Fruit fly (Drosophila melanogaster) whole organism, embryonic: ENCODE measurements around the gene CG13476.

Experiments
- Asciz ChIP-seq: fragments of 200-800 bp; sonication (Bioruptor generic); optimal IDR thresholded peaks from 2 replicates; lab custom pipeline; 2017; ENCODE audit warnings: missing biosample characterization, mild to moderate bottlenecking, missing genetic modification characterization, missing genetic modification reagents
- Bdp1 ChIP-seq: fragments of 200-800 bp; sonication (Bioruptor generic); optimal IDR thresholded peaks from 3 replicates; lab custom pipeline; 2016; ENCODE audit warnings: missing biosample characterization, missing genetic modification characterization
- CG11504 ChIP-seq: fragments of 200-800 bp; sonication (Bioruptor generic); optimal IDR thresholded peaks from 3 replicates; lab custom pipeline; 2019; ENCODE audit warnings: missing biosample characterization, mild to moderate bottlenecking, missing genetic modification characterization, moderate library complexity
- CG14860 ChIP-seq: fragments of 200-800 bp; sonication (Bioruptor generic); IDR thresholded peaks from 3 replicates; pipeline ENCODE4 v1.3.6; 2022; ENCODE audit warnings: missing biosample characterization, missing genetic modification characterization; ENCODE audit not compliant: partially characterized antibody
- CG15073 ChIP-seq: fragments of 200-800 bp; sonication (Bioruptor generic); optimal IDR thresholded peaks from 2 replicates; lab custom pipeline; 2016; ENCODE audit warnings: missing biosample characterization, missing genetic modification characterization
- CG15514 ChIP-seq: fragments of 200-800 bp; sonication (Bioruptor generic); optimal IDR thresholded peaks from 3 replicates; lab custom pipeline; 2017; ENCODE audit warnings: missing biosample characterization, missing genetic modification characterization, mild to moderate bottlenecking, moderate library complexity, missing genetic modification reagents
- CG16815 ChIP-seq: fragments of 200-800 bp; sonication (Bioruptor generic); optimal IDR thresholded peaks from 3 replicates; lab custom pipeline; 2017; ENCODE audit warnings: missing biosample characterization, mild to moderate bottlenecking, missing genetic modification characterization
- CG2875 ChIP-seq: fragments of 200-800 bp; sonication (Bioruptor generic); optimal IDR thresholded peaks from 2 replicates; lab custom pipeline; 2017; ENCODE audit warnings: missing biosample characterization, mild to moderate bottlenecking, missing genetic modification characterization, missing genetic modification reagents
- CG32532 ChIP-seq: fragments of 200-800 bp; sonication (Bioruptor generic); IDR thresholded peaks from 2 replicates; pipeline ENCODE4 v1.3.6; 2022; ENCODE audit warnings: missing biosample characterization, missing genetic modification characterization
- CG32772 ChIP-seq: fragments of 200-800 bp; sonication (Bioruptor generic); IDR thresholded peaks from 2 replicates; pipeline ENCODE4 v1.3.6; 2022; ENCODE audit warnings: missing biosample characterization, missing genetic modification characterization
- CG33213 ChIP-seq: fragments of 200-800 bp; sonication (Bioruptor generic); optimal IDR thresholded peaks from 3 replicates; lab custom pipeline; 2016; ENCODE audit warnings: missing biosample characterization, missing genetic modification characterization
- CG33557 ChIP-seq: fragments of 200-800 bp; sonication (Bioruptor generic); optimal IDR thresholded peaks from 2 replicates; lab custom pipeline; 2019; ENCODE audit warnings: missing biosample characterization, mild to moderate bottlenecking, missing genetic modification characterization, moderate library complexity
- CG4707 ChIP-seq: fragments of 200-800 bp; sonication (Bioruptor generic); optimal IDR thresholded peaks from 2 replicates; lab custom pipeline; 2018; ENCODE audit warnings: missing biosample characterization, mild to moderate bottlenecking, missing genetic modification characterization, moderate library complexity
- CG4820 ChIP-seq: fragments of 200-800 bp; sonication (Bioruptor generic); optimal IDR thresholded peaks from 3 replicates; lab custom pipeline; 2016; ENCODE audit warnings: missing biosample characterization, missing genetic modification characterization
- CG5953 ChIP-seq: fragments of 200-800 bp; sonication (Bioruptor generic); IDR thresholded peaks from 2 replicates; pipeline ENCODE4 v1.3.6; 2022; ENCODE audit warnings: missing biosample characterization, missing genetic modification characterization
- CG6654 ChIP-seq: fragments of 200-800 bp; sonication (Bioruptor generic); optimal IDR thresholded peaks from 2 replicates; lab custom pipeline; 2017; ENCODE audit warnings: missing biosample characterization, mild to moderate bottlenecking, missing genetic modification characterization
- CG6854 ChIP-seq: fragments of 200-800 bp; sonication (Bioruptor generic); optimal IDR thresholded peaks from 3 replicates; lab custom pipeline; 2017; ENCODE audit warnings: missing biosample characterization, mild to moderate bottlenecking, missing genetic modification characterization
- CG7987 ChIP-seq: fragments of 200-800 bp; sonication (Bioruptor generic); optimal IDR thresholded peaks from 2 replicates; lab custom pipeline; 2018; ENCODE audit warnings: missing biosample characterization, mild to moderate bottlenecking, missing genetic modification characterization, moderate library complexity
- CG8089 ChIP-seq: fragments of 200-800 bp; sonication (Bioruptor generic); optimal IDR thresholded peaks from 3 replicates; lab custom pipeline; 2016; ENCODE audit warnings: missing biosample characterization, missing genetic modification characterization
- CG9797 ChIP-seq: fragments of 200-800 bp; sonication (Bioruptor generic); optimal IDR thresholded peaks from 3 replicates; lab custom pipeline; 2018; ENCODE audit warnings: missing biosample characterization, mild to moderate bottlenecking, missing genetic modification characterization
- Dll ChIP-seq: fragments of 200-800 bp; sonication (Bioruptor generic); IDR thresholded peaks from 4 replicates; pipeline ENCODE4 v1.3.6; 2022; ENCODE audit warnings: missing biosample characterization, missing genetic modification characterization; ENCODE audit not compliant: partially characterized antibody
- Eip74EF ChIP-seq, 2 experiments: fragments of 200-800 bp in 1 of 2; fragments of >200 bp in 1 of 2; sonication (Bioruptor generic) in 1 of 2; optimal IDR thresholded peaks; 2 replicates each; lab custom pipeline; 2017 to 2019; ENCODE audit warnings: missing biosample characterization in 2 of 2, missing genetic modification characterization in 2 of 2, mild to moderate bottlenecking in 1 of 2, moderate library complexity in 1 of 2
- Ets97D ChIP-seq: fragments of 200-800 bp; sonication (Bioruptor generic); optimal IDR thresholded peaks from 3 replicates; lab custom pipeline; 2016; ENCODE audit warnings: missing biosample characterization, missing genetic modification characterization
- Fer1 ChIP-seq: fragments of 200-800 bp; sonication (Bioruptor generic); optimal IDR thresholded peaks from 2 replicates; lab custom pipeline; 2017; ENCODE audit warnings: missing biosample characterization, mild to moderate bottlenecking, missing genetic modification characterization
- Hr78 ChIP-seq, 2 experiments: fragments of 200-800 bp in 1 of 2; fragments of >200 bp in 1 of 2; sonication (Bioruptor generic) in 1 of 2; optimal IDR thresholded peaks; 2 replicates each; lab custom pipeline; 2017 to 2019; ENCODE audit warnings: missing biosample characterization in 2 of 2, missing genetic modification characterization in 2 of 2, mild to moderate bottlenecking in 1 of 2, moderate library complexity in 1 of 2
- Mad ChIP-seq: fragments of 200-800 bp; sonication (Bioruptor generic); optimal IDR thresholded peaks from 2 replicates; lab custom pipeline; 2016; ENCODE audit warnings: missing biosample characterization, missing genetic modification characterization
- NC2α ChIP-seq: fragments of 200-800 bp; sonication (Bioruptor generic); optimal IDR thresholded peaks from 2 replicates; lab custom pipeline; 2016; ENCODE audit warnings: missing biosample characterization, missing genetic modification characterization
- NC2β ChIP-seq: fragments of 200-800 bp; sonication (Bioruptor generic); optimal IDR thresholded peaks from 2 replicates; lab custom pipeline; 2016; ENCODE audit warnings: missing biosample characterization, missing genetic modification characterization
- Neu2 ChIP-seq: fragments of 200-800 bp; sonication (Bioruptor generic); optimal IDR thresholded peaks from 3 replicates; lab custom pipeline; 2016; ENCODE audit warnings: missing biosample characterization, missing genetic modification characterization, borderline replicate concordance
- NfI ChIP-seq: fragments of 200-800 bp; sonication (Bioruptor generic); optimal IDR thresholded peaks from 3 replicates; lab custom pipeline; 2018; ENCODE audit warnings: missing biosample characterization, mild to moderate bottlenecking, missing genetic modification characterization, moderate library complexity
- Oli ChIP-seq: fragments of 200-800 bp; sonication (Bioruptor generic); optimal IDR thresholded peaks from 2 replicates; lab custom pipeline; 2018; ENCODE audit warnings: missing biosample characterization, mild to moderate bottlenecking, missing genetic modification characterization, moderate library complexity
- Poxn ChIP-seq: fragments of 200-800 bp; sonication (Bioruptor generic); IDR thresholded peaks from 2 replicates; pipeline ENCODE4 v1.3.6; 2022; ENCODE audit warnings: missing biosample characterization, missing genetic modification characterization
- Sry-β ChIP-seq: fragments of 200-800 bp; sonication (Bioruptor generic); optimal IDR thresholded peaks from 2 replicates; lab custom pipeline; 2018; ENCODE audit warnings: missing biosample characterization, mild to moderate bottlenecking, missing genetic modification characterization, moderate library complexity
- TFAM ChIP-seq: fragments of 200-800 bp; sonication (Bioruptor generic); optimal IDR thresholded peaks from 2 replicates; lab custom pipeline; 2017; ENCODE audit warnings: missing biosample characterization, missing genetic modification characterization, inconsistent platforms
- aop ChIP-seq: fragments of 200-800 bp; sonication (Bioruptor generic); IDR thresholded peaks from 2 replicates; pipeline ENCODE4 v1.3.6; 2022; ENCODE audit warnings: missing biosample characterization, missing genetic modification characterization
- bab2 ChIP-seq: fragments of 200-800 bp; sonication (Bioruptor generic); optimal IDR thresholded peaks from 2 replicates; lab custom pipeline; 2016; ENCODE audit warnings: missing biosample characterization, missing genetic modification characterization
- bowl ChIP-seq: fragments of 200-800 bp; sonication (Bioruptor generic); IDR thresholded peaks from 2 replicates; pipeline ENCODE4 v1.3.6; 2022; ENCODE audit warnings: missing biosample characterization, missing genetic modification characterization
- h ChIP-seq: fragments of >200 bp; optimal IDR thresholded peaks from 2 replicates; lab custom pipeline; 2017
- ham ChIP-seq: fragments of 200-800 bp; sonication (Bioruptor generic); IDR thresholded peaks from 2 replicates; pipeline ENCODE4 v1.3.6; 2022; ENCODE audit warnings: missing biosample characterization, missing genetic modification characterization
- insv ChIP-seq, 2 experiments: fragments of 200-800 bp; sonication (Bioruptor generic); optimal IDR thresholded peaks; 3 replicates each; lab custom pipeline; 2016 to 2018; ENCODE audit warnings: missing biosample characterization in 2 of 2, missing genetic modification characterization in 2 of 2
- ken ChIP-seq: fragments of 200-800 bp; sonication (Bioruptor generic); IDR thresholded peaks from 3 replicates; pipeline ENCODE4 v1.3.6; 2022; ENCODE audit warnings: missing biosample characterization, missing genetic modification characterization
- knrl ChIP-seq: fragments of 200-800 bp; sonication (Bioruptor generic); IDR thresholded peaks from 3 replicates; pipeline ENCODE4 v1.3.6; 2022; ENCODE audit warnings: missing biosample characterization, missing genetic modification characterization; ENCODE audit not compliant: partially characterized antibody
- nmo ChIP-seq: fragments of 200-800 bp; sonication (Bioruptor generic); optimal IDR thresholded peaks from 2 replicates; lab custom pipeline; 2018; ENCODE audit warnings: missing biosample characterization, mild to moderate bottlenecking, missing genetic modification characterization, moderate library complexity
- pros ChIP-seq: fragments of 200-800 bp; sonication (Bioruptor generic); optimal IDR thresholded peaks from 3 replicates; lab custom pipeline; 2019; ENCODE audit warnings: missing biosample characterization, mild to moderate bottlenecking, missing genetic modification characterization, moderate library complexity
- pum ChIP-seq: fragments of 200-800 bp; sonication (Bioruptor generic); optimal IDR thresholded peaks from 2 replicates; lab custom pipeline; 2016; ENCODE audit warnings: missing biosample characterization, missing genetic modification characterization
- slp2 ChIP-seq: fragments of 200-800 bp; sonication (Bioruptor generic); optimal IDR thresholded peaks from 2 replicates; lab custom pipeline; 2016; ENCODE audit warnings: missing biosample characterization, missing genetic modification characterization
- sna ChIP-seq: fragments of 200-800 bp; sonication (Bioruptor generic); IDR thresholded peaks from 2 replicates; pipeline ENCODE4 v1.3.6; 2022; ENCODE audit warnings: missing biosample characterization, missing genetic modification characterization; ENCODE audit not compliant: partially characterized antibody
- stc ChIP-seq: fragments of 200-800 bp; sonication (Bioruptor generic); IDR thresholded peaks from 2 replicates; pipeline ENCODE4 v1.3.6; 2022; ENCODE audit warnings: missing biosample characterization, missing genetic modification characterization
- unpg ChIP-seq: fragments of 200-800 bp; sonication (Bioruptor generic); optimal IDR thresholded peaks from 3 replicates; lab custom pipeline; 2018; ENCODE audit warnings: missing biosample characterization, mild to moderate bottlenecking, missing genetic modification characterization, moderate library complexity
- yki ChIP-seq: fragments of >200 bp; optimal IDR thresholded peaks from 3 replicates; lab custom pipeline; 2018

CG13476 gene

DNA sequence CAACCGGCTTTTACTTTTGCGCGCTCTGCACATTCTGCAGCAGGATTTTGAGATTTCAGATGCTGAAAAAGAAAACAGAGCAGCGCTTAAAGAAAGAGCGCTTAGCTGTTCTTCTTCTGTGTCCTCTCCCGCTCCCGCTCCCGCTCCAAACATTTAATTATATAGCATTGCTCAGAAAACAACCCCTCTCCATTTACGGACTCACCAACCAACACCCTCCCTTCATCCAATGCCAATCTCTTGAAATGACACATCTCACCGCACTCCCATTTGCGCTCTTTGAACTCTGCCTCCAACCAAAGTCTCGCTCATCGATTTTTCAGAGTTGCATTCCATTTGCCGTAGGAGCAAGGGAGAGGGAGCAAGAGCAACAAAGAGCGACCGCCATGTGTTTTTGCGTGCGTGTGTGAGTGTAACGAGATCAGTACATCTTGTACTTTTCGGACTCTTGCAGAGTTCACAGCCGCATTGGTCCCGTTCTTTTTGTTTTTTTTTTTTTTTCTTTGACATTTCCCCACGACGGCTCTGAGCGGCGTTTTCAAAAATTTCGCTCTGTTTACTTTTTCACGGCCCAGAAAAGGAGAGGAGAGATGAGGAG lies 49.9 kb downstream of the CG13476 start (continued):
- TF ChIP-seq ham (GFP tag; lab: Robert Waterston, UW) (no peak), Sry-β (GFP tag; lab: Kevin White, UChicago) (no peak), Hr78 (GFP tag; optimal IDR thresholded peaks at IDR 0.05; lab: Kevin White, UChicago) (peak in 1 of 2 experiments; percentile 83), Fer1 (GFP tag; lab: Kevin White, UChicago) (peak; percentile 25), Neu2 (GFP tag; lab: Kevin White, UChicago) (no peak), Bdp1 (no peak), TFAM (GFP tag; lab: Kevin White, UChicago) (no peak), Ets97D (no peak), CG8089 (GFP tag; lab: Kevin White, UChicago) (no peak), Poxn (GFP tag; lab: Robert Waterston, UW) (no peak), CG4820 (GFP tag; lab: Kevin White, UChicago) (no peak), stc (GFP tag; lab: Robert Waterston, UW) (no peak), Asciz (GFP tag; lab: Kevin White, UChicago) (no peak), yki (lab: Kevin White, UChicago) (peak; percentile 89), CG32532 (GFP tag; lab: Robert Waterston, UW) (peak; percentile 17; the same call in 1 of the 2 replicates), pum (GFP tag; lab: Kevin White, UChicago) (no peak), CG33557 (no peak), sna (GFP tag; lab: Robert Waterston, UW) (peak; percentile 75; the same call in 1 of the 2 replicates), ken (GFP tag; lab: Robert Waterston, UW) (no peak), CG5953 (GFP tag; lab: Robert Waterston, UW) (no peak), pros (GFP tag; lab: Kevin White, UChicago) (peak; percentile 100), insv (GFP tag; optimal IDR thresholded peaks at IDR 0.05; lab: Kevin White, UChicago) (peak in 1 of 2 experiments; percentile 87), CG4707 (no peak), CG11504 (tag; lab: Kevin White, UChicago) (no peak), CG6854 (GFP tag; lab: Kevin White, UChicago) (no peak), CG32772 (peak; percentile 86), CG33213 (GFP tag; lab: Kevin White, UChicago) (no peak), CG14860 (no peak), bab2 (GFP tag; lab: Kevin White, UChicago) (no peak), Eip74EF (GFP tag; optimal IDR thresholded peaks at IDR 0.05; lab: Kevin White, UChicago) (no peak), NC2β (GFP tag; lab: Kevin White, UChicago) (no peak), CG15073 (GFP tag; lab: Kevin White, UChicago) (no peak), CG2875 (GFP tag; lab: Kevin White, UChicago) (no peak), aop (GFP tag; lab: Robert Waterston, UW) (no peak), NfI (no peak), CG7987 (no peak), CG9797 (no peak), NC2α (GFP tag; lab: Kevin White, UChicago) (no peak), CG6654 (GFP tag; lab: Kevin White, UChicago) (no peak), unpg (GFP tag; lab: Kevin White, UChicago) (no peak), CG15514 (GFP tag; lab: Kevin White, UChicago) (no peak), Dll (GFP tag; lab: Robert Waterston, UW) (peak; percentile 61), Mad (GFP tag; lab: Kevin White, UChicago) (no peak), bowl (GFP tag; lab: Robert Waterston, UW) (no peak), knrl (GFP tag; lab: Robert Waterston, UW) (no peak), CG16815 (GFP tag; lab: Kevin White, UChicago) (no peak), Oli (tag; lab: Kevin White, UChicago) (no peak), nmo (GFP tag; lab: Kevin White, UChicago) (no peak), slp2 (GFP tag; lab: Kevin White, UChicago) (no peak), h (lab: Kevin White, UChicago) (no peak)
